Fruit fly (Drosophila melanogaster): ENCODE data around the gene CG4950.

DNA sequence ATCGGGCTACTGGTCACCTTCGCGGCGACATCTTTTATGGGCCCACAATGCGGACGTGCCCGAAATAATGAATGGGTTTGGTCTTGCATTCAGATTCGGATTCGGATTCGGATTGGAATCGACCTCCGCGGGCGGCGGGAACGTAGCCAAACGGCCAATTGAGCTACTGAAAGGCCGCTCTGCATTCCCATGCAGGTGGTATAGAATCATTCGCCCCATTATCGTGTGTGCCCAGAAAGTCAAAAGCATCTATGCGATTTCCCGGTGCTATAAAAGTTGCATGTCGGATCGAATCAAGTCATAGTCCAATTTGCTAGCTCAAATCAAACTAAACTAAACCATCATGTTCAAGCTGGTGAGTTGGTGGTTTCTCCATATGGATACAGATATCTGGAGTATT lies 1.1 kb upstream of the CG4950 start, which contains the start of gene CG13068:
- no peak for TF ChIP-seq CG6808 (GFP tag; optimal IDR thresholded peaks at IDR 0.05)
- TF ChIP-seq CG11294 (GFP tag; IDR thresholded peaks at IDR 0.05): no peak
- TF ChIP-seq Eip93F (GFP tag; optimal IDR thresholded peaks at IDR 0.05): no peak
- TF ChIP-seq CG8119 (GFP tag; IDR thresholded peaks at IDR 0.05): no peak
- no peak for TF ChIP-seq eg (GFP tag; IDR thresholded peaks at IDR 0.05)
- no peak for TF ChIP-seq lz (GFP tag; optimal IDR thresholded peaks at IDR 0.05)
- TF ChIP-seq Eip75B (GFP tag; optimal IDR thresholded peaks at IDR 0.05): no peak
- TF ChIP-seq esn (GFP tag; optimal IDR thresholded peaks at IDR 0.05): no peak
- no peak for TF ChIP-seq dsx (GFP tag; optimal IDR thresholded peaks at IDR 0.05; ENCODE audit: poor library complexity, severe bottlenecking)
